Worm (Caenorhabditis elegans): Measurements from ENCODE around the gene C06H5.8.

ce11 chrV:17931795-17932194 lies 13.0 kb downstream of the C06H5.8 start:
- TF ChIP-seq snpc-4 (tag; optimal IDR thresholded peaks at IDR 0.05) (no peak), fkh-4 (tag; optimal IDR thresholded peaks at IDR 0.05; ENCODE audit: borderline replicate concordance) (no peak), mdl-1 (tag; optimal IDR thresholded peaks at IDR 0.05) (no peak), unc-62 (GFP tag; optimal IDR thresholded peaks at IDR 0.05) (no peak), vab-15 (tag; optimal IDR thresholded peaks at IDR 0.05) (no peak), mep-1 (tag; optimal IDR thresholded peaks at IDR 0.05) (no peak), nhr-237 (tag; optimal IDR thresholded peaks at IDR 0.05) (no peak), ama-1 (optimal IDR thresholded peaks at IDR 0.05) (no peak), efl-3 (GFP tag; optimal IDR thresholded peaks at IDR 0.05) (no peak), lin-13 (GFP tag; optimal IDR thresholded peaks at IDR 0.05) (no peak), sptf-1 (tag; optimal IDR thresholded peaks at IDR 0.05) (no peak), elt-3 (tag; optimal IDR thresholded peaks at IDR 0.05) (no peak), fkh-8 (tag; optimal IDR thresholded peaks at IDR 0.05) (no peak)

Data from whole organism, L1 larva.